Worm (Caenorhabditis elegans): Measurements from ENCODE around the gene ZK816.3.

The ZK816.3 gene

ce11 chrX:3347904-3348441, at the start of gene ZK816.3:
ZK816.3 (plus strand) TSS chrX:3348391.
- peak; percentile 38 for TF ChIP-seq tbx-8 (GFP tag; optimal IDR thresholded peaks at IDR 0.05)
- no peak for TF ChIP-seq mab-5 (tag; optimal IDR thresholded peaks at IDR 0.05)
- TF ChIP-seq ceh-83 (GFP tag; optimal IDR thresholded peaks at IDR 0.05): peak; percentile 78
- TF ChIP-seq nhr-28 (tag; optimal IDR thresholded peaks at IDR 0.05): no peak
- TF ChIP-seq nhr-76 (tag; optimal IDR thresholded peaks at IDR 0.05): no peak
- TF ChIP-seq snpc-4 (tag; optimal IDR thresholded peaks at IDR 0.05): no peak
- no peak for TF ChIP-seq unc-62 (GFP tag; optimal IDR thresholded peaks at IDR 0.05)
- TF ChIP-seq nhr-12 (tag; optimal IDR thresholded peaks at IDR 0.05): no peak
- peak; percentile 72 for TF ChIP-seq sem-2 (GFP tag; optimal IDR thresholded peaks at IDR 0.05)
- TF ChIP-seq ztf-11 (tag; optimal IDR thresholded peaks at IDR 0.05): no peak
- TF ChIP-seq elt-3 (tag; optimal IDR thresholded peaks at IDR 0.05): no peak
- TF ChIP-seq unc-39 (tag; optimal IDR thresholded peaks at IDR 0.05): no peak
- TF ChIP-seq unc-120 (tag; optimal IDR thresholded peaks at IDR 0.05; ENCODE audit: poor library complexity, severe bottlenecking): peak; percentile 47
- peak; percentile 82 for TF ChIP-seq cnd-1 (tag; optimal IDR thresholded peaks at IDR 0.05)
- TF ChIP-seq M03D4.4 (tag; optimal IDR thresholded peaks at IDR 0.05): peak; percentile 85
- peak; percentile 24 for TF ChIP-seq flh-1 (GFP tag; optimal IDR thresholded peaks at IDR 0.05)
- peak; percentile 79 for TF ChIP-seq sptf-1 (tag; optimal IDR thresholded peaks at IDR 0.05)
- TF ChIP-seq ham-2 (GFP tag; optimal IDR thresholded peaks at IDR 0.05): peak; percentile 24
- TF ChIP-seq bed-3 (GFP tag; optimal IDR thresholded peaks at IDR 0.05): peak; percentile 51
- TF ChIP-seq zip-8 (tag; optimal IDR thresholded peaks at IDR 0.05): no peak
- TF ChIP-seq lin-13 (tag; optimal IDR thresholded peaks at IDR 0.05): peak; percentile 35
- peak; percentile 78 for TF ChIP-seq drap-1 (GFP tag; optimal IDR thresholded peaks at IDR 0.05)
- no peak for TF ChIP-seq lsy-2 (tag; optimal IDR thresholded peaks at IDR 0.05)
- no peak for TF ChIP-seq elt-1 (tag; optimal IDR thresholded peaks at IDR 0.05; ENCODE audit: borderline replicate concordance, insufficient read depth)
- no peak for TF ChIP-seq ceh-39 (tag; optimal IDR thresholded peaks at IDR 0.05)
- TF ChIP-seq pha-4 (tag; optimal IDR thresholded peaks at IDR 0.05): no peak
- TF ChIP-seq mls-2 (tag; optimal IDR thresholded peaks at IDR 0.05): peak; percentile 82
- TF ChIP-seq hlh-1 (tag; optimal IDR thresholded peaks at IDR 0.05): peak; percentile 11
- TF ChIP-seq mep-1 (tag; optimal IDR thresholded peaks at IDR 0.05): no peak
- TF ChIP-seq nhr-237 (tag; optimal IDR thresholded peaks at IDR 0.05): no peak
- no peak for TF ChIP-seq ces-1 (GFP tag; optimal IDR thresholded peaks at IDR 0.05)
- TF ChIP-seq blmp-1 (tag; optimal IDR thresholded peaks at IDR 0.05): no peak
- peak; percentile 42 for TF ChIP-seq lin-32 (GFP tag; optimal IDR thresholded peaks at IDR 0.05)
- no peak for TF ChIP-seq nhr-2 (tag; optimal IDR thresholded peaks at IDR 0.05)
- TF ChIP-seq ceh-43 (GFP tag; optimal IDR thresholded peaks at IDR 0.05): peak; percentile 45

DNA sequence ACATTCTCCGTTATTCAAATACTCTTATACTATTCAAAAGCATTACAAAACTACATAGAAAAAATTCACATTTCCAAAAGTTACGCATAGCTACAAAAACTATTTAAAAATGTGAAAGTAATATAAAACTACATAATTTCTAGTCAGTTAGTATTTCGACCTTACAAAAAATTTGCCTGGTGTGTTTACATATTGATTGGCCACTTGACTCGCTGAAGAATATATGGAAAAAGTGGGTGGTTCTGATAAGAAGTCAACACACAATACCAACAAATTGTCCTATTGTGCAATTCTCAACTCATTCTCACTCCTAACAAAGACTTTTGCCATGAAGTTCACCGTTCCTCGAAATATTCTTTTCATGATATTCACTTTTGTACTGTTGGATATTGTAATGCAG, 49.6 kb upstream of the ZK816.3 start, which contains the start of gene K09C4.1:
Gene K09C4.1 (plus strand): TSS at position 301 of the 400 bp plus-strand sequence.
- TF ChIP-seq bed-3 (GFP tag; optimal IDR thresholded peaks at IDR 0.05) (no peak), nhr-2 (tag; optimal IDR thresholded peaks at IDR 0.05) (no peak), cnd-1 (tag; optimal IDR thresholded peaks at IDR 0.05) (no peak), mab-5 (tag; optimal IDR thresholded peaks at IDR 0.05) (no peak), nhr-76 (tag; optimal IDR thresholded peaks at IDR 0.05) (no peak), lsy-2 (tag; optimal IDR thresholded peaks at IDR 0.05) (no peak), sem-2 (GFP tag; optimal IDR thresholded peaks at IDR 0.05) (no peak), ham-2 (GFP tag; optimal IDR thresholded peaks at IDR 0.05) (no peak), blmp-1 (tag; optimal IDR thresholded peaks at IDR 0.05) (no peak), zip-8 (tag; optimal IDR thresholded peaks at IDR 0.05) (no peak)

- TF ChIP-seq zip-8 (tag; optimal IDR thresholded peaks at IDR 0.05) (no peak), ces-1 (GFP tag; optimal IDR thresholded peaks at IDR 0.05) (no peak), nhr-2 (tag; optimal IDR thresholded peaks at IDR 0.05) (no peak)
Observed at ce11 chrX:3300582-3300981, 47.6 kb upstream of the ZK816.3 start.

DNA sequence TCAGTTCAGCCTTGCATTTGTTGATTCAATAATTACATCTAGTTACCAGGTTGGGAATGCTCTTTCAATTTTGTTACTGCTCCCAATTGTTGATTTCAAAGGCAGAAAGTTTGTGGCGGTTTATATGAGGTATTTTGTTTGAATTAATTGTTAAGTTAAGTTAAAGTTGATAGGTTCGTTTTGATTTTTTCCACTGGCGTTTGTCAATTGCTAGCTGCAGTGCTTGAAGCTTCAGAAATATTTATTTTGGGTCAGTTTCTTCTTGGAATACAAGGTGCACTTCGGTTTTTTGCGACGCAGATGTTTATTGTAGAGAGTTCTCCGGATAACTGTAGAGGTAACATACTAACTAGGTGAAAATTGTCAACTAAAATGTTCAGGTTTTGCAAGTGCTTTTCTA, 46.4 kb upstream of the ZK816.3 start, which contains the start of gene F11D5.5:
Gene F11D5.5 (plus strand): TSS at position 301 of the 400 bp plus-strand sequence.
- no peak for TF ChIP-seq M03D4.4 (tag; optimal IDR thresholded peaks at IDR 0.05)
- TF ChIP-seq sem-2 (GFP tag; optimal IDR thresholded peaks at IDR 0.05): no peak
- no peak for TF ChIP-seq mab-5 (tag; optimal IDR thresholded peaks at IDR 0.05)
- TF ChIP-seq ces-1 (GFP tag; optimal IDR thresholded peaks at IDR 0.05): no peak
- no peak for TF ChIP-seq mls-2 (tag; optimal IDR thresholded peaks at IDR 0.05)
- no peak for TF ChIP-seq unc-39 (tag; optimal IDR thresholded peaks at IDR 0.05)
- TF ChIP-seq ceh-43 (GFP tag; optimal IDR thresholded peaks at IDR 0.05): no peak
- no peak for TF ChIP-seq nhr-237 (tag; optimal IDR thresholded peaks at IDR 0.05)
- TF ChIP-seq lsy-2 (tag; optimal IDR thresholded peaks at IDR 0.05): no peak
- no peak for TF ChIP-seq nhr-2 (tag; optimal IDR thresholded peaks at IDR 0.05)
- TF ChIP-seq elt-1 (tag; optimal IDR thresholded peaks at IDR 0.05; ENCODE audit: borderline replicate concordance, insufficient read depth): no peak
- no peak for TF ChIP-seq nhr-12 (tag; optimal IDR thresholded peaks at IDR 0.05)

All from whole organism, mixed stage, embryonic.